Worm (Caenorhabditis elegans) whole organism, L4/young adult: ENCODE results near the gene paqr-1.

Experiments used
- W03F9.2 ChIP-seq: fragments of 150-350 bp; optimal IDR thresholded peaks from 2 replicates; lab custom pipeline; 2014; ENCODE audit warnings: missing biosample characterization, missing genetic modification characterization
- him-1 ChIP-seq: sonication (generic microtip); optimal IDR thresholded peaks from 2 replicates; lab custom pipeline; 2016; ENCODE audit warnings: missing genotype, missing genetic modification reagents, missing genetic modification characterization, missing compliant biosample characterization

ce11 chrIV:6603549-6603948 lies 48.3 kb upstream of the paqr-1 start:
- no peak for TF ChIP-seq W03F9.2 (tag; lab: Kevin White, UChicago)
- TF ChIP-seq him-1 (tag; lab: Kevin White, UChicago): no peak
